Fruit fly (Drosophila melanogaster) whole organism, embryonic: ENCODE data around the gene da.
A peak's percentile ranks its signal among the peaks of the same experiment; 100 is the strongest.

ENCODE experiments used
- BEAF-32 ChIP-seq: fragments of 200-800 bp; sonication (Bioruptor generic); optimal IDR thresholded peaks from 3 replicates; lab custom pipeline; 2017; ENCODE audit warnings: missing biosample characterization, missing genetic modification characterization, mild to moderate bottlenecking, moderate library complexity, missing genetic modification reagents
- CG10267 ChIP-seq: fragments of 200-800 bp; sonication (Bioruptor generic); optimal IDR thresholded peaks from 2 replicates; lab custom pipeline; 2018; ENCODE audit warnings: missing biosample characterization, mild to moderate bottlenecking, missing genetic modification characterization, moderate library complexity
- CG10431 ChIP-seq: fragments of 200-800 bp; sonication (Bioruptor generic); optimal IDR thresholded peaks from 3 replicates; lab custom pipeline; 2018; ENCODE audit warnings: missing biosample characterization, mild to moderate bottlenecking, missing genetic modification characterization
- CG11247 ChIP-seq: fragments of 200-800 bp; sonication (Bioruptor generic); IDR thresholded peaks from 2 replicates; pipeline ENCODE4 v1.3.6; 2022; ENCODE audit warnings: missing biosample characterization, missing genetic modification characterization
- CG12219 ChIP-seq: fragments of 200-800 bp; sonication (Bioruptor generic); optimal IDR thresholded peaks from 3 replicates; lab custom pipeline; 2018; ENCODE audit warnings: missing biosample characterization, mild to moderate bottlenecking, missing genetic modification characterization
- CG12299 ChIP-seq: fragments of 200-800 bp; sonication (Bioruptor generic); optimal IDR thresholded peaks from 2 replicates; lab custom pipeline; 2018; ENCODE audit warnings: missing biosample characterization, mild to moderate bottlenecking, missing genetic modification characterization
- CG14014 ChIP-seq: fragments of 200-800 bp; sonication (Bioruptor generic); IDR thresholded peaks from 2 replicates; pipeline ENCODE4 v1.3.6; 2022; ENCODE audit warnings: missing biosample characterization, missing genetic modification characterization
- CG14965 ChIP-seq: fragments of 200-800 bp; sonication (Bioruptor generic); optimal IDR thresholded peaks from 2 replicates; lab custom pipeline; 2016; ENCODE audit warnings: missing biosample characterization, missing genetic modification characterization, borderline replicate concordance
- CG1602 ChIP-seq: fragments of 200-800 bp; sonication (Bioruptor generic); optimal IDR thresholded peaks from 3 replicates; lab custom pipeline; 2016; ENCODE audit warnings: missing biosample characterization, missing genetic modification characterization
- CG16779 ChIP-seq: fragments of 200-800 bp; sonication (Bioruptor generic); IDR thresholded peaks from 2 replicates; pipeline ENCODE4 v1.3.6; 2022; ENCODE audit warnings: missing biosample characterization, missing genetic modification characterization
- CG18262 ChIP-seq: fragments of 200-800 bp; optimal IDR thresholded peaks from 3 replicates; lab custom pipeline; 2019; ENCODE audit warnings: missing biosample characterization, mild to moderate bottlenecking, missing genetic modification characterization, moderate library complexity
- CG18599 ChIP-seq: fragments of 200-800 bp; sonication (Bioruptor generic); optimal IDR thresholded peaks from 3 replicates; lab custom pipeline; 2017; ENCODE audit warnings: missing biosample characterization, missing genetic modification characterization, mild to moderate bottlenecking, moderate library complexity, missing genetic modification reagents
- CG18764 ChIP-seq: fragments of 200-800 bp; sonication (Bioruptor generic); optimal IDR thresholded peaks from 3 replicates; lab custom pipeline; 2016; ENCODE audit warnings: missing biosample characterization, missing genetic modification characterization
- CG2712 ChIP-seq: fragments of 200-800 bp; optimal IDR thresholded peaks from 3 replicates; lab custom pipeline; 2019; ENCODE audit warnings: missing biosample characterization, mild to moderate bottlenecking, missing genetic modification characterization, moderate library complexity
- CG30403 ChIP-seq: fragments of 200-800 bp; sonication (Bioruptor generic); optimal IDR thresholded peaks from 3 replicates; lab custom pipeline; 2016; ENCODE audit warnings: missing biosample characterization, missing genetic modification characterization
- CG31224 ChIP-seq: fragments of 200-800 bp; sonication (Bioruptor generic); IDR thresholded peaks from 2 replicates; pipeline ENCODE4 v1.3.6; 2022; ENCODE audit warnings: missing biosample characterization, missing genetic modification characterization
- CG31441 ChIP-seq: fragments of 200-800 bp; sonication (Bioruptor generic); IDR thresholded peaks from 2 replicates; pipeline ENCODE4 v1.3.6; 2022; ENCODE audit warnings: missing biosample characterization, missing genetic modification characterization
- CG4424 ChIP-seq: fragments of 200-800 bp; sonication (Bioruptor generic); optimal IDR thresholded peaks from 3 replicates; lab custom pipeline; 2016; ENCODE audit warnings: missing biosample characterization, missing genetic modification characterization
- CG5953 ChIP-seq: fragments of 200-800 bp; sonication (Bioruptor generic); IDR thresholded peaks from 2 replicates; pipeline ENCODE4 v1.3.6; 2022; ENCODE audit warnings: missing biosample characterization, missing genetic modification characterization
- CG6689 ChIP-seq: fragments of 200-800 bp; sonication (Bioruptor generic); IDR thresholded peaks from 2 replicates; pipeline ENCODE4 v1.3.6; 2022; ENCODE audit warnings: missing biosample characterization, missing genetic modification characterization
- CG7271 ChIP-seq: fragments of 200-800 bp; sonication (Bioruptor generic); optimal IDR thresholded peaks from 2 replicates; lab custom pipeline; 2018; ENCODE audit warnings: missing biosample characterization, mild to moderate bottlenecking, missing genetic modification characterization, moderate library complexity
- CG7556 ChIP-seq: fragments of 200-800 bp; sonication (Bioruptor generic); optimal IDR thresholded peaks from 2 replicates; lab custom pipeline; 2017; ENCODE audit warnings: missing biosample characterization, mild to moderate bottlenecking, missing genetic modification characterization
- CG8281 ChIP-seq: fragments of 200-800 bp; sonication (Bioruptor generic); optimal IDR thresholded peaks from 2 replicates; lab custom pipeline; 2018; ENCODE audit warnings: missing biosample characterization, mild to moderate bottlenecking, missing genetic modification characterization, moderate library complexity
- CG8388 ChIP-seq: fragments of 200-800 bp; sonication (Bioruptor generic); optimal IDR thresholded peaks from 2 replicates; lab custom pipeline; 2019; ENCODE audit warnings: missing biosample characterization, mild to moderate bottlenecking, missing genetic modification characterization, moderate library complexity
- Eip74EF ChIP-seq, 2 experiments: fragments of 200-800 bp in 1 of 2; fragments of >200 bp in 1 of 2; sonication (Bioruptor generic) in 1 of 2; optimal IDR thresholded peaks; 2 replicates each; lab custom pipeline; 2017 to 2019; ENCODE audit warnings: missing biosample characterization in 2 of 2, missing genetic modification characterization in 2 of 2, mild to moderate bottlenecking in 1 of 2, moderate library complexity in 1 of 2
- Fer1 ChIP-seq: fragments of 200-800 bp; sonication (Bioruptor generic); optimal IDR thresholded peaks from 2 replicates; lab custom pipeline; 2017; ENCODE audit warnings: missing biosample characterization, mild to moderate bottlenecking, missing genetic modification characterization
- H15 ChIP-seq: fragments of 200-800 bp; sonication (Bioruptor generic); IDR thresholded peaks from 3 replicates; pipeline ENCODE4 v1.3.6; 2022; ENCODE audit warnings: missing biosample characterization, missing genetic modification characterization
- MBD-R2 ChIP-seq: fragments of 200-800 bp; sonication (Bioruptor generic); IDR thresholded peaks from 2 replicates; pipeline ENCODE4 v1.3.6; 2022; ENCODE audit warnings: missing biosample characterization, missing genetic modification characterization
- NC2β ChIP-seq: fragments of 200-800 bp; sonication (Bioruptor generic); optimal IDR thresholded peaks from 2 replicates; lab custom pipeline; 2016; ENCODE audit warnings: missing biosample characterization, missing genetic modification characterization
- Sox100B ChIP-seq: fragments of 200-800 bp; sonication (Bioruptor generic); optimal IDR thresholded peaks from 3 replicates; lab custom pipeline; 2018; ENCODE audit warnings: missing biosample characterization, mild to moderate bottlenecking, missing genetic modification characterization
- Sox102F ChIP-seq: fragments of 200-800 bp; sonication (Bioruptor generic); optimal IDR thresholded peaks from 2 replicates; lab custom pipeline; 2018; ENCODE audit warnings: missing biosample characterization, mild to moderate bottlenecking, missing genetic modification characterization, moderate library complexity
- Tbp ChIP-seq: fragments of >200 bp; optimal IDR thresholded peaks from 2 replicates; lab custom pipeline; 2018; ENCODE audit warnings: missing biosample characterization, missing genetic modification characterization
- aop ChIP-seq: fragments of 200-800 bp; sonication (Bioruptor generic); IDR thresholded peaks from 2 replicates; pipeline ENCODE4 v1.3.6; 2022; ENCODE audit warnings: missing biosample characterization, missing genetic modification characterization
- ara ChIP-seq: fragments of 200-800 bp; sonication (Bioruptor generic); IDR thresholded peaks from 2 replicates; pipeline ENCODE4 v1.3.6; 2022; ENCODE audit warnings: missing biosample characterization, missing genetic modification characterization
- bbx ChIP-seq: fragments of 200-800 bp; sonication (Bioruptor generic); IDR thresholded peaks from 2 replicates; pipeline ENCODE4 v1.3.6; 2022; ENCODE audit warnings: missing biosample characterization, missing genetic modification characterization; ENCODE audit not compliant: partially characterized antibody
- crp ChIP-seq, 2 experiments: fragments of 200-800 bp; sonication (Bioruptor generic); optimal IDR thresholded peaks; 2 replicates in 1 of 2; 3 replicates in 1 of 2; lab custom pipeline; 2017; ENCODE audit warnings: missing biosample characterization in 2 of 2, missing genetic modification characterization in 2 of 2, mild to moderate bottlenecking in 1 of 2, moderate library complexity in 1 of 2
- fd3F ChIP-seq: fragments of 200-800 bp; sonication (Bioruptor generic); optimal IDR thresholded peaks from 2 replicates; lab custom pipeline; 2018; ENCODE audit warnings: missing biosample characterization, mild to moderate bottlenecking, missing genetic modification characterization, moderate library complexity
- ftz-f1 ChIP-seq: fragments of 200-800 bp; sonication (Bioruptor generic); optimal IDR thresholded peaks from 2 replicates; lab custom pipeline; 2016; ENCODE audit warnings: missing biosample characterization, missing genetic modification characterization
- gce ChIP-seq: fragments of 200-800 bp; sonication (Bioruptor generic); IDR thresholded peaks from 3 replicates; pipeline ENCODE4 v1.3.6; 2022; ENCODE audit warnings: missing biosample characterization, missing genetic modification characterization
- grau ChIP-seq: fragments of 200-800 bp; optimal IDR thresholded peaks from 3 replicates; lab custom pipeline; 2019; ENCODE audit warnings: missing biosample characterization, mild to moderate bottlenecking, missing genetic modification characterization, moderate library complexity
- gro ChIP-seq: fragments of 200-800 bp; sonication (Bioruptor generic); optimal IDR thresholded peaks from 2 replicates; lab custom pipeline; 2016; ENCODE audit warnings: missing biosample characterization, missing genetic modification characterization
- lilli ChIP-seq: fragments of 200-800 bp; sonication (Bioruptor generic); optimal IDR thresholded peaks from 3 replicates; lab custom pipeline; 2016; ENCODE audit warnings: missing biosample characterization, missing genetic modification characterization
- lola ChIP-seq, 3 experiments: fragments of >200 bp in 2 of 3; fragments of 200-800 bp in 1 of 3; sonication (Bioruptor generic) in 1 of 3; optimal IDR thresholded peaks; 2 replicates each; lab custom pipeline; 2017 to 2019; ENCODE audit warnings: missing biosample characterization in 3 of 3, missing genetic modification characterization in 3 of 3, mild to moderate bottlenecking in 1 of 3, moderate library complexity in 1 of 3
- oc ChIP-seq: fragments of 200-800 bp; sonication (Bioruptor generic); optimal IDR thresholded peaks from 2 replicates; lab custom pipeline; 2018; ENCODE audit warnings: missing biosample characterization, mild to moderate bottlenecking, missing genetic modification characterization, moderate library complexity
- otp ChIP-seq: fragments of 200-800 bp; sonication (Bioruptor generic); IDR thresholded peaks from 3 replicates; pipeline ENCODE4, ENCODE4 v1.3.6; 2022; ENCODE audit warnings: missing biosample characterization, missing genetic modification characterization
- schlank ChIP-seq: fragments of 200-800 bp; sonication (Bioruptor generic); optimal IDR thresholded peaks from 2 replicates; lab custom pipeline; 2018; ENCODE audit warnings: missing biosample characterization, mild to moderate bottlenecking, missing genetic modification characterization
- sd ChIP-seq: fragments of 200-800 bp; sonication (Bioruptor generic); optimal IDR thresholded peaks from 3 replicates; lab custom pipeline; 2018; ENCODE audit warnings: missing biosample characterization, mild to moderate bottlenecking, missing genetic modification characterization, moderate library complexity
- tgo ChIP-seq: fragments of 200-800 bp; sonication (Bioruptor generic); IDR thresholded peaks from 3 replicates; pipeline ENCODE4 v1.3.6; 2022; ENCODE audit warnings: missing biosample characterization, missing genetic modification characterization
- vvl ChIP-seq: fragments of 200-800 bp; sonication (Bioruptor generic); IDR thresholded peaks from 2 replicates; pipeline ENCODE4 v1.3.6; 2022; ENCODE audit warnings: missing biosample characterization, missing genetic modification characterization
- zen ChIP-seq: fragments of 200-800 bp; sonication (Bioruptor generic); optimal IDR thresholded peaks from 3 replicates; lab custom pipeline; 2018; ENCODE audit warnings: missing biosample characterization, mild to moderate bottlenecking, missing genetic modification characterization, moderate library complexity

Gene da

DNA sequence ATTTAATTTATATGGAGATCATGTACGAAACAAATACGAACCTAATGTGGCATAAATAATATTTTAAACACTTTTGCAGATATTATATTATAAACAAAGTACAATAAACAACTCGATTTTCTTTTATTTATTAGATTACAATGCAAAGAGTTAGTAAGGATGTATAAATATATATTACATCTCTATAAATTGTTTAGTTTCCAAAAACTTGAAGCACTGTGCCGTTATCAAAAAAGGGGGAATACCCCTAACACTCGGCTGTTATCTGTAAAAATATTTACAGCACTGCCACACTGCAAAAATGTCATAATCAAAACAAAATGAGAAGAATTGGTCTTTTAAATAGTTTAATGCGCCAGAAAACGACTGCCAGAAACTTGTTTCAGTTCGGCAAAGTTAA is 40.6 kb downstream of the da start, which contains the start of gene CG5188 (continued):
- TF ChIP-seq bbx (GFP tag; lab: Robert Waterston, UW): no peak
- TF ChIP-seq fd3F (GFP tag; lab: Kevin White, UChicago): no peak
- TF ChIP-seq CG7556 (GFP tag; lab: Kevin White, UChicago): peak; percentile 60
- peak; percentile 51 for TF ChIP-seq CG6689 (GFP tag; lab: Robert Waterston, UW)
- TF ChIP-seq BEAF-32 (GFP tag; lab: Kevin White, UChicago): peak; percentile 12
- 0 out of 2 replicates have a peak, but pooled peaks have one; percentile 27 for TF ChIP-seq CG31224
- peak; percentile 20 for TF ChIP-seq zen
- no peak for TF ChIP-seq Tbp (GFP tag; lab: Kevin White, UChicago)
- peak; percentile 19 for TF ChIP-seq CG4424 (GFP tag; lab: Kevin White, UChicago)
- peak; percentile 53 for TF ChIP-seq Sox100B
- peak; percentile 20 for TF ChIP-seq CG7271
- TF ChIP-seq CG18262 (tag; lab: Kevin White, UChicago): peak; percentile 49
- TF ChIP-seq schlank: no peak
- TF ChIP-seq MBD-R2 (GFP tag; lab: Robert Waterston, UW): peak; percentile 75; the same call in 1 of the 2 replicates
- peak; percentile 2 for TF ChIP-seq CG10431 (GFP tag; lab: Kevin White, UChicago)
- no peak for TF ChIP-seq ara (GFP tag; lab: Robert Waterston, UW)
- TF ChIP-seq otp (GFP tag; lab: Robert Waterston, UW): 0 out of 3 replicates have a peak, but pooled peaks have one; percentile 25
- TF ChIP-seq CG31441: peak; percentile 64
- TF ChIP-seq lilli (GFP tag; lab: Kevin White, UChicago): peak; percentile 48
- TF ChIP-seq gro (GFP tag; lab: Kevin White, UChicago): no peak
- TF ChIP-seq CG30403 (GFP tag; lab: Kevin White, UChicago): peak; percentile 50
- TF ChIP-seq CG1602 (GFP tag; lab: Kevin White, UChicago): peak; percentile 45
- TF ChIP-seq ftz-f1 (GFP tag; lab: Kevin White, UChicago): no peak
- no peak for TF ChIP-seq CG11247 (GFP tag; lab: Robert Waterston, UW)
- TF ChIP-seq oc (tag; lab: Kevin White, UChicago): peak; percentile 14
- TF ChIP-seq gce (GFP tag; lab: Robert Waterston, UW): 0 out of 3 replicates have a peak, but pooled peaks have one; percentile 48
- TF ChIP-seq CG14965 (GFP tag; lab: Kevin White, UChicago): no peak
- no peak for TF ChIP-seq CG12299
- peak in 1 of 2 experiments; percentile 5 for TF ChIP-seq crp (GFP tag; optimal IDR thresholded peaks at IDR 0.05; lab: Kevin White, UChicago)
- TF ChIP-seq tgo (GFP tag; lab: Robert Waterston, UW): peak; percentile 17; the same call in 1 of the 3 replicates
- TF ChIP-seq CG16779 (GFP tag; lab: Robert Waterston, UW): no peak
- peak; percentile 80 for TF ChIP-seq sd (tag; lab: Kevin White, UChicago)
- peak; percentile 43 for TF ChIP-seq CG18764 (GFP tag; lab: Kevin White, UChicago)
- no peak for TF ChIP-seq CG8281 (tag; lab: Kevin White, UChicago)
- peak; percentile 17 for TF ChIP-seq NC2β (GFP tag; lab: Kevin White, UChicago)
- TF ChIP-seq CG5953 (GFP tag; lab: Robert Waterston, UW): peak; percentile 54; the same call in 1 of the 2 replicates
- no peak for TF ChIP-seq aop (GFP tag; lab: Robert Waterston, UW)
- no peak for TF ChIP-seq CG18599 (GFP tag; lab: Kevin White, UChicago)
- peak; percentile 35; the same call in 1 of the 2 replicates for TF ChIP-seq CG14014 (GFP tag; lab: Robert Waterston, UW)
- TF ChIP-seq CG8388 (GFP tag; lab: Kevin White, UChicago): peak; percentile 99
- TF ChIP-seq Fer1: peak; percentile 48
- peak in 1 of 2 experiments; percentile 29 for TF ChIP-seq Eip74EF (GFP tag; optimal IDR thresholded peaks at IDR 0.05; lab: Kevin White, UChicago)
- peak; percentile 79 for TF ChIP-seq vvl (GFP tag; lab: Robert Waterston, UW)
- no peak for TF ChIP-seq Sox102F (GFP tag; lab: Kevin White, UChicago)
- peak; percentile 64 for TF ChIP-seq CG10267 (tag; lab: Kevin White, UChicago)
- TF ChIP-seq CG2712 (tag; lab: Kevin White, UChicago): peak; percentile 65
- TF ChIP-seq H15 (GFP tag; lab: Robert Waterston, UW): no peak
- peak in 1 of 3 experiments; percentile 37 for TF ChIP-seq lola (GFP tag; optimal IDR thresholded peaks at IDR 0.05; lab: Kevin White, UChicago)
- TF ChIP-seq CG12219 (GFP tag; lab: Kevin White, UChicago): no peak
- TF ChIP-seq grau (tag; lab: Kevin White, UChicago): peak; percentile 69
